Worm (Caenorhabditis elegans) whole organism, L4/young adult: ENCODE measurements around the gene ZC449.2.

Experiments used
- W03F9.2 ChIP-seq: fragments of 150-350 bp; optimal IDR thresholded peaks from 2 replicates; lab custom pipeline; 2014; ENCODE audit warnings: missing biosample characterization, missing genetic modification characterization
- him-1 ChIP-seq: sonication (generic microtip); optimal IDR thresholded peaks from 2 replicates; lab custom pipeline; 2016; ENCODE audit warnings: missing genotype, missing genetic modification reagents, missing genetic modification characterization, missing compliant biosample characterization

- TF ChIP-seq him-1 (tag; lab: Kevin White, UChicago) (no peak), W03F9.2 (tag; lab: Kevin White, UChicago) (no peak)
Measured at ce11 chrX:4987617-4988016, 33.5 kb upstream of the ZC449.2 start.
